Worm (Caenorhabditis elegans) whole organism, L1 larva: ENCODE measurements around the gene C51E3.6.

Experiments
- C04F5.9 ChIP-seq: sonication (generic microtip); optimal IDR thresholded peaks from 2 replicates; lab custom pipeline; 2016; ENCODE audit warnings: missing genetic modification characterization, missing compliant biosample characterization
- aly-2 ChIP-seq: fragments of 150-350 bp; optimal IDR thresholded peaks from 2 replicates; lab custom pipeline; 2014; ENCODE audit warnings: missing biosample characterization, missing genetic modification characterization
- ama-1 ChIP-seq: fragments of 150-350 bp; optimal IDR thresholded peaks from 2 replicates; lab custom pipeline; 2014
- ceh-63 ChIP-seq: fragments of 200-800 bp; sonication (Bioruptor generic); optimal IDR thresholded peaks from 2 replicates; lab custom pipeline; 2018; ENCODE audit warnings: mild to moderate bottlenecking, missing genetic modification characterization, missing compliant biosample characterization
- ceh-8 ChIP-seq: fragments of 200-800 bp; sonication (Bioruptor generic); optimal IDR thresholded peaks from 2 replicates; lab custom pipeline; 2018; ENCODE audit warnings: mild to moderate bottlenecking, missing genetic modification characterization, moderate library complexity, missing compliant biosample characterization
- ceh-82 ChIP-seq, 3 experiments: fragments of 150-350 bp in 1 of 3; sonication (generic microtip) in 2 of 3; optimal IDR thresholded peaks; 2 replicates each; lab custom pipeline; 2014 to 2017; ENCODE audit warnings: missing biosample characterization in 3 of 3, missing genetic modification characterization in 3 of 3
- ceh-88 ChIP-seq: fragments of 200-800 bp; sonication (Bioruptor generic); IDR thresholded peaks from 2 replicates; pipeline ENCODE4 v1.3.6; 2022; ENCODE audit warnings: missing genetic modification characterization, missing compliant biosample characterization
- ceh-90 ChIP-seq: sonication (generic microtip); optimal IDR thresholded peaks from 2 replicates; lab custom pipeline; 2016; ENCODE audit warnings: missing genetic modification characterization, missing compliant biosample characterization
- ces-1 ChIP-seq: fragments of 150-350 bp; optimal IDR thresholded peaks from 2 replicates; lab custom pipeline; 2014; ENCODE audit warnings: missing biosample characterization, missing genetic modification reagents, missing genetic modification characterization
- dpl-1 ChIP-seq, 3 experiments: fragments of 150-350 bp in 2 of 3; sonication (generic microtip) in 1 of 3; optimal IDR thresholded peaks; 2 replicates each; lab custom pipeline; 2014 to 2017; ENCODE audit warnings: missing biosample characterization in 3 of 3, missing genetic modification characterization in 3 of 3, missing genetic modification reagents in 3 of 3
- efl-1 ChIP-seq, 4 experiments: fragments of 150-350 bp; optimal IDR thresholded peaks in 3 of 4; peaks in 1 of 4; 1 replicate in 1 of 4; 2 replicates in 3 of 4; lab custom pipeline; 2014; ENCODE audit warnings: missing biosample characterization in 2 of 4, missing genetic modification characterization in 2 of 4, missing genetic modification reagents in 2 of 4
- egl-27 ChIP-seq, 2 experiments: fragments of 150-350 bp in 1 of 2; sonication (generic microtip); optimal IDR thresholded peaks; 3 replicates each; lab custom pipeline; 2017 to 2018; ENCODE audit warnings: missing biosample characterization in 2 of 2, missing genetic modification characterization in 2 of 2, missing genetic modification reagents in 2 of 2
- elt-2 ChIP-seq: sonication (generic microtip); optimal IDR thresholded peaks from 2 replicates; lab custom pipeline; 2016; ENCODE audit warnings: missing genetic modification characterization, mild to moderate bottlenecking, inconsistent platforms, missing compliant biosample characterization, missing genetic modification reagents
- fkh-4 ChIP-seq: sonication (generic microtip); optimal IDR thresholded peaks from 2 replicates; lab custom pipeline; 2016; ENCODE audit warnings: missing compliant biosample characterization, missing genetic modification characterization, borderline replicate concordance
- hlh-17 ChIP-seq: fragments of 200-800 bp; sonication (Bioruptor generic); optimal IDR thresholded peaks from 2 replicates; lab custom pipeline; 2018; ENCODE audit warnings: missing genetic modification characterization, mild to moderate bottlenecking, missing compliant biosample characterization, moderate library complexity, borderline replicate concordance
- irx-1 ChIP-seq: sonication (generic microtip); optimal IDR thresholded peaks from 2 replicates; lab custom pipeline; 2016; ENCODE audit warnings: missing genetic modification characterization, missing compliant biosample characterization
- lin-13 ChIP-seq: fragments of 150-350 bp; optimal IDR thresholded peaks from 2 replicates; lab custom pipeline; 2014; ENCODE audit warnings: missing biosample characterization, missing genetic modification reagents, missing genetic modification characterization
- lin-15B ChIP-seq: fragments of 150-350 bp; sonication (generic microtip); optimal IDR thresholded peaks from 3 replicates; lab custom pipeline; 2014; ENCODE audit warnings: missing biosample characterization, missing genetic modification characterization
- lin-35 ChIP-seq, 2 experiments: fragments of 150-350 bp; optimal IDR thresholded peaks; 2 replicates each; lab custom pipeline; 2014; ENCODE audit warnings: missing biosample characterization in 2 of 2, missing genetic modification characterization in 2 of 2, missing genetic modification reagents in 2 of 2
- lin-39 ChIP-seq: fragments of 150-350 bp; optimal IDR thresholded peaks from 2 replicates; lab custom pipeline; 2014; ENCODE audit warnings: missing biosample characterization, missing genetic modification reagents, missing genetic modification characterization
- mab-9 ChIP-seq: fragments of 200-800 bp; sonication (Bioruptor generic); IDR thresholded peaks from 2 replicates; pipeline ENCODE4 v1.3.6; 2022; ENCODE audit warnings: missing genetic modification reagents, missing genetic modification characterization, missing compliant biosample characterization
- mep-1 ChIP-seq: fragments of 150-350 bp; optimal IDR thresholded peaks from 2 replicates; lab custom pipeline; 2014; ENCODE audit warnings: missing biosample characterization, missing genetic modification characterization
- nhr-19 ChIP-seq: fragments of 200-800 bp; sonication (Bioruptor generic); conservative IDR thresholded peaks from 2 replicates; pipeline ENCODE4 v1.3.6; 2022; ENCODE audit warnings: missing genetic modification characterization, missing compliant biosample characterization
- nhr-47 ChIP-seq: sonication (generic microtip); optimal IDR thresholded peaks from 2 replicates; lab custom pipeline; 2016; ENCODE audit warnings: mild to moderate bottlenecking, missing genetic modification characterization, moderate library complexity, missing compliant biosample characterization
- nhr-71 ChIP-seq: sonication (generic microtip); optimal IDR thresholded peaks from 2 replicates; lab custom pipeline; 2016; ENCODE audit warnings: mild to moderate bottlenecking, missing genetic modification characterization, moderate library complexity, missing compliant biosample characterization
- nhr-76 ChIP-seq: sonication (generic microtip); optimal IDR thresholded peaks from 2 replicates; lab custom pipeline; 2017; ENCODE audit warnings: missing biosample characterization, missing genetic modification characterization
- nhr-77 ChIP-seq: fragments of 150-350 bp; optimal IDR thresholded peaks from 2 replicates; lab custom pipeline; 2014; ENCODE audit warnings: missing biosample characterization, missing genetic modification characterization
- nhr-90 ChIP-seq: sonication (generic microtip); optimal IDR thresholded peaks from 2 replicates; lab custom pipeline; 2016; ENCODE audit warnings: mild to moderate bottlenecking, missing genetic modification characterization, missing compliant biosample characterization; ENCODE audit not compliant: poor library complexity
- pag-3 ChIP-seq: sonication (generic microtip); optimal IDR thresholded peaks from 2 replicates; lab custom pipeline; 2017; ENCODE audit warnings: missing genetic modification characterization, mild to moderate bottlenecking, missing compliant biosample characterization, antibody characterized with exemption, borderline replicate concordance; ENCODE audit not compliant: insufficient read depth
- pqm-1 ChIP-seq: sonication (generic microtip); optimal IDR thresholded peaks from 3 replicates; lab custom pipeline; 2017; ENCODE audit warnings: missing biosample characterization, missing genetic modification characterization
- rnt-1 ChIP-seq: sonication (generic microtip); optimal IDR thresholded peaks from 2 replicates; lab custom pipeline; 2016; ENCODE audit warnings: mild to moderate bottlenecking, missing genetic modification characterization, moderate library complexity, missing compliant biosample characterization
- snpc-4 ChIP-seq: fragments of 150-350 bp; optimal IDR thresholded peaks from 2 replicates; lab custom pipeline; 2014; ENCODE audit warnings: missing biosample characterization, missing genetic modification characterization
- snu-23 ChIP-seq: sonication (generic microtip); optimal IDR thresholded peaks from 2 replicates; lab custom pipeline; 2016; ENCODE audit warnings: missing genetic modification characterization, missing compliant biosample characterization
- sox-4 ChIP-seq: sonication (generic microtip); optimal IDR thresholded peaks from 2 replicates; lab custom pipeline; 2016; ENCODE audit warnings: missing genetic modification characterization, missing compliant biosample characterization
- sup-37 ChIP-seq: fragments of 200-800 bp; sonication (Bioruptor generic); optimal IDR thresholded peaks from 2 replicates; lab custom pipeline; 2018; ENCODE audit warnings: mild to moderate bottlenecking, missing genetic modification characterization, missing compliant biosample characterization
- tlp-1 ChIP-seq: fragments of 150-350 bp; optimal IDR thresholded peaks from 2 replicates; lab custom pipeline; 2014; ENCODE audit warnings: missing biosample characterization, missing genetic modification characterization
- unc-130 ChIP-seq: fragments of 150-350 bp; optimal IDR thresholded peaks from 2 replicates; lab custom pipeline; 2017; ENCODE audit warnings: missing biosample characterization, missing genetic modification characterization, inconsistent platforms
- unc-98 ChIP-seq: fragments of 200-800 bp; sonication (Bioruptor generic); IDR thresholded peaks from 2 replicates; pipeline ENCODE4 v1.3.6; 2022; ENCODE audit warnings: missing genetic modification characterization, missing compliant biosample characterization
- vab-15 ChIP-seq: sonication (generic microtip); optimal IDR thresholded peaks from 2 replicates; lab custom pipeline; 2017; ENCODE audit warnings: missing genotype, mild to moderate bottlenecking, missing genetic modification characterization, missing compliant biosample characterization
- xbp-1 ChIP-seq: sonication (generic microtip); optimal IDR thresholded peaks from 2 replicates; lab custom pipeline; 2016; ENCODE audit warnings: missing genetic modification characterization, missing compliant biosample characterization
- zip-4 ChIP-seq: fragments of 200-800 bp; sonication (Bioruptor generic); optimal IDR thresholded peaks from 2 replicates; lab custom pipeline; 2018; ENCODE audit warnings: mild to moderate bottlenecking, missing genetic modification characterization, moderate library complexity, missing compliant biosample characterization
- ztf-11 ChIP-seq, 2 experiments: sonication (generic microtip); optimal IDR thresholded peaks; 2 replicates each; lab custom pipeline; 2016 to 2017; ENCODE audit warnings: missing genetic modification characterization in 2 of 2, missing biosample characterization in 1 of 2, missing compliant biosample characterization in 1 of 2

C51E3.6 gene

ce11 chrV:10210244-10210643 lies 44.0 kb upstream of the C51E3.6 start, which contains the start of gene tftc-3:
tftc-3 (minus strand) TSS chrV:10210344.
- no peak for TF ChIP-seq mab-9 (GFP tag; lab: Robert Waterston, UW)
- no peak for TF ChIP-seq rnt-1 (tag; lab: Kevin White, UChicago)
- no peak for TF ChIP-seq nhr-76 (tag; lab: Kevin White, UChicago)
- no peak for TF ChIP-seq tlp-1 (tag; lab: Kevin White, UChicago)
- TF ChIP-seq sox-4, result no peak
- TF ChIP-seq ceh-90 (tag; lab: Kevin White, UChicago), result no peak
- TF ChIP-seq lin-35 (GFP tag; optimal IDR thresholded peaks at IDR 0.05; lab: Kevin White, UChicago), result no peak
- no peak for TF ChIP-seq ceh-82 (tag; optimal IDR thresholded peaks at IDR 0.05; lab: Kevin White, UChicago)
- TF ChIP-seq ztf-11 (tag; optimal IDR thresholded peaks at IDR 0.05; lab: Kevin White, UChicago), result no peak
- no peak for TF ChIP-seq nhr-90 (tag; lab: Kevin White, UChicago)
- no peak for TF ChIP-seq ces-1

- no peak for TF ChIP-seq ceh-90 (tag; lab: Kevin White, UChicago)
- no peak for TF ChIP-seq zip-4 (GFP tag; lab: Kevin White, UChicago)
- no peak for TF ChIP-seq dpl-1 (GFP tag; optimal IDR thresholded peaks at IDR 0.05; lab: Kevin White, UChicago)
- no peak for TF ChIP-seq egl-27 (tag; optimal IDR thresholded peaks at IDR 0.05; lab: Kevin White, UChicago)
- TF ChIP-seq lin-39 (tag; lab: Kevin White, UChicago), result no peak
- no peak for TF ChIP-seq pqm-1 (tag; lab: Kevin White, UChicago)
- no peak for TF ChIP-seq mep-1 (tag; lab: Kevin White, UChicago)
- no peak for TF ChIP-seq ceh-8 (GFP tag; lab: Kevin White, UChicago)
- no peak for TF ChIP-seq lin-13 (GFP tag; lab: Kevin White, UChicago)
- no peak for TF ChIP-seq sox-4
Measured at ce11 chrV:10206502-10206901, 40.2 kb upstream of the C51E3.6 start, which contains the start of gene rpc-25. rpc-25 (minus strand) TSS chrV:10206602.

ce11 chrV:10205483-10205882 lies 39.2 kb upstream of the C51E3.6 start, which contains the start of gene ZK856.16:
ZK856.16 (minus strand) TSS chrV:10205583.
- no peak for TF ChIP-seq ceh-63 (GFP tag; lab: Kevin White, UChicago)
- TF ChIP-seq nhr-47 (tag; lab: Kevin White, UChicago), result no peak
- TF ChIP-seq elt-2 (tag; lab: Kevin White, UChicago), result no peak
- TF ChIP-seq fkh-4 (tag; lab: Kevin White, UChicago), result no peak
- no peak for TF ChIP-seq nhr-19 (GFP tag; lab: Robert Waterston, UW)
- TF ChIP-seq ceh-90 (tag; lab: Kevin White, UChicago), result no peak
- TF ChIP-seq vab-15 (tag; lab: Kevin White, UChicago), result no peak
- TF ChIP-seq nhr-77 (tag; lab: Kevin White, UChicago), result no peak
- no peak for TF ChIP-seq ceh-82 (tag; optimal IDR thresholded peaks at IDR 0.05; lab: Kevin White, UChicago)
- no peak for TF ChIP-seq rnt-1 (tag; lab: Kevin White, UChicago)
- TF ChIP-seq hlh-17, result no peak
- no peak for TF ChIP-seq irx-1 (tag; lab: Kevin White, UChicago)
- TF ChIP-seq xbp-1 (tag; lab: Kevin White, UChicago), result no peak

DNA sequence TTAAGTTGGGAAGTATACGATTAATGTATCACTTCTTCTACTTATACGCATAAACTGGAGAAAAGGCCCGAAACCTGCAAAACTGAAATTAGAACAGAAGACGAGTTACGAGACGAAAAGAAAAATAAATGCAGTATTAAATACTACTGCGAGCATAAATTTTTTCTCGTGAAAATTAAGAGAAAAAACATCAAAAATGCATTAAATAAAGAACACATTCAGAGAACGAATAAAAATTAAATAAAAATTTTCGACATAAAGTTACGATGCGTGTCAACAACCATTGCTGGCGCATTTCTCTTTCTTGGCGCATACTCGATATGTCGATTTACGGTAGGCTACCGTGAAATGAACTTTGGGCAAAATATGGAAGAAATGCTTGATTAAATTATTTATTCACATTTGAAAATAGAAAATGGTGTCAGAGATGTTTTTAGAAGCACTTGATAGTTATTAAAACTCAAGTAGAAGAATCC lies 38.6 kb upstream of the C51E3.6 start, which contains the start of the genes ZK856.19 and ZK856.11:
Gene ZK856.19 (minus strand): TSS at position 51 of the 476 bp plus-strand sequence.
Gene ZK856.11 (minus strand): TSS at position 76 of the 476 bp plus-strand sequence.
- TF ChIP-seq xbp-1 (tag; lab: Kevin White, UChicago) (peak; percentile 77), aly-2 (tag; lab: Kevin White, UChicago) (peak; percentile 39), fkh-4 (tag; lab: Kevin White, UChicago) (no peak), snpc-4 (tag; lab: Kevin White, UChicago) (peak; percentile 69), unc-130 (tag; lab: Kevin White, UChicago) (peak; percentile 60), hlh-17 (no peak), vab-15 (tag; lab: Kevin White, UChicago) (no peak), sup-37 (GFP tag; lab: Kevin White, UChicago) (no peak), ceh-63 (GFP tag; lab: Kevin White, UChicago) (no peak), ama-1 (lab: Kevin White, UChicago) (peak; percentile 6), nhr-19 (GFP tag; lab: Robert Waterston, UW) (peak; percentile 75), C04F5.9 (tag; lab: Kevin White, UChicago) (no peak), snu-23 (GFP tag; lab: Kevin White, UChicago) (peak; percentile 79), ceh-88 (GFP tag; lab: Robert Waterston, UW) (no peak), nhr-71 (peak; percentile 85), ztf-11 (tag; optimal IDR thresholded peaks at IDR 0.05; lab: Kevin White, UChicago) (no peak), nhr-90 (tag; lab: Kevin White, UChicago) (peak; percentile 78), efl-1 (optimal IDR thresholded peaks at IDR 0.05; lab: Kevin White, UChicago) (peak; percentile 63 to 74), efl-1 (GFP tag; optimal IDR thresholded peaks at IDR 0.05 in 1 of 2; lab: Kevin White, UChicago) (peak; percentile 66 to 97), irx-1 (tag; lab: Kevin White, UChicago) (peak; percentile 40), unc-98 (GFP tag; lab: Robert Waterston, UW) (no peak), zip-4 (GFP tag; lab: Kevin White, UChicago) (peak; percentile 4), ces-1 (no peak), lin-15B (tag; lab: Kevin White, UChicago) (peak; percentile 78), pag-3 (no peak)
